Worm (Caenorhabditis elegans) whole organism, midembryonic: ENCODE results near the gene F25E5.9.

ENCODE experiments used
- T22C8.4 ChIP-seq: fragments of 200-800 bp; sonication (Bioruptor generic); IDR thresholded peaks from 2 replicates; pipeline ENCODE4 v1.3.6; 2022; ENCODE audit warnings: missing genetic modification characterization, missing compliant biosample characterization
- cog-1 ChIP-seq: sonication (generic microtip); optimal IDR thresholded peaks from 2 replicates; lab custom pipeline; 2016; ENCODE audit warnings: missing genetic modification characterization, missing compliant biosample characterization
- flt-1 ChIP-seq: fragments of 200-800 bp; sonication (Bioruptor generic); IDR thresholded peaks from 2 replicates; pipeline ENCODE4 v1.3.6; 2022; ENCODE audit warnings: missing genetic modification characterization, missing compliant biosample characterization
- klf-2 ChIP-seq: fragments of 200-800 bp; sonication (Bioruptor generic); conservative IDR thresholded peaks from 2 replicates; pipeline ENCODE4 v1.3.6; 2022; ENCODE audit warnings: missing genetic modification reagents, missing genetic modification characterization, missing compliant biosample characterization
- ztf-23 ChIP-seq: fragments of 200-800 bp; sonication (Bioruptor generic); IDR thresholded peaks from 2 replicates; pipeline ENCODE4 v1.3.6; 2022; ENCODE audit warnings: missing genetic modification reagents, missing genetic modification characterization, missing compliant biosample characterization
- ztf-29 ChIP-seq: fragments of 200-800 bp; sonication (Bioruptor generic); IDR thresholded peaks from 2 replicates; pipeline ENCODE4 v1.3.6; 2022; ENCODE audit warnings: missing genetic modification reagents, missing genetic modification characterization, missing compliant biosample characterization

DNA sequence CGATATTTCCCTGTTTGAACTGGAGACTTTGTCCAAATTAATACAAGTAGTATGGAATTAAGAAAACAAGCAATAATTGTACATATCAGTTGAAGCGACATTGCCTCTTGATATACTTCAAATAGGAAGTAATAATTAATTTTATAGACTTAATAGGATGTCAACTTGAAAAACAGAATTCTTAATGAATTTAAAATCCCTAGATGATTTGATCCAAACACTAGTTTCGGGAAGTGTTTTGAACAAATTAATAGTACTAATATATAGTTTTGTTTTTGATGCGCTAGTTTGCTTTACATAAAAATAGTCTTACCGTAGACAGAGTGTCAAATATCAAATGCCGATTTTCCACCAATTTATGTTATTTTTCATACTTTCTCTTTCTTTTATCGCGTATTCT is 40.7 kb upstream of the F25E5.9 start, which contains the start of gene str-190:
- TF ChIP-seq klf-2 (GFP tag; lab: Robert Waterston, UW), result no peak
- no peak for TF ChIP-seq T22C8.4 (GFP tag; lab: Robert Waterston, UW)
- TF ChIP-seq ztf-29 (GFP tag; lab: Robert Waterston, UW), result no peak
- TF ChIP-seq flt-1, result no peak
- TF ChIP-seq ztf-23 (GFP tag; lab: Robert Waterston, UW), result no peak
- no peak for TF ChIP-seq cog-1
